Fruit fly (Drosophila melanogaster) whole organism, adult: ENCODE measurements around the gene Ccdc85.

Experiments
- CG11617 ChIP-seq: fragments of 200-800 bp; sonication (Bioruptor generic); optimal IDR thresholded peaks from 2 replicates; lab custom pipeline; 2017; ENCODE audit warnings: mild to moderate bottlenecking, missing biosample characterization, missing genetic modification reagents, missing genetic modification characterization
- CG12768 ChIP-seq: fragments of 200-800 bp; sonication (Bioruptor generic); optimal IDR thresholded peaks from 2 replicates; lab custom pipeline; 2017; ENCODE audit warnings: missing biosample characterization, missing genetic modification characterization, mild to moderate bottlenecking, moderate library complexity, missing genetic modification reagents
- CG14711 ChIP-seq: fragments of 200-800 bp; sonication (Bioruptor generic); optimal IDR thresholded peaks from 2 replicates; lab custom pipeline; 2018; ENCODE audit warnings: missing biosample characterization, mild to moderate bottlenecking, missing genetic modification characterization, moderate library complexity
- CG1620 ChIP-seq: fragments of 200-800 bp; sonication (Bioruptor generic); optimal IDR thresholded peaks from 2 replicates; lab custom pipeline; 2016; ENCODE audit warnings: missing biosample characterization, missing genetic modification characterization
- CG33017 ChIP-seq: fragments of 200-800 bp; sonication (Bioruptor generic); optimal IDR thresholded peaks from 2 replicates; lab custom pipeline; 2018; ENCODE audit warnings: missing biosample characterization, mild to moderate bottlenecking, missing genetic modification characterization, moderate library complexity
- CG5204 ChIP-seq: fragments of 200-800 bp; sonication (Bioruptor generic); optimal IDR thresholded peaks from 2 replicates; lab custom pipeline; 2016; ENCODE audit warnings: missing biosample characterization, missing genetic modification characterization
- CG7045 ChIP-seq: fragments of 200-800 bp; sonication (Bioruptor generic); optimal IDR thresholded peaks from 2 replicates; lab custom pipeline; 2017; ENCODE audit warnings: missing biosample characterization, mild to moderate bottlenecking, missing genetic modification characterization
- CG7101 ChIP-seq: fragments of 200-800 bp; sonication (Bioruptor generic); optimal IDR thresholded peaks from 2 replicates; lab custom pipeline; 2018; ENCODE audit warnings: missing biosample characterization, mild to moderate bottlenecking, missing genetic modification characterization, moderate library complexity
- Clk ChIP-seq: fragments of 200-800 bp; sonication (Bioruptor generic); optimal IDR thresholded peaks from 2 replicates; lab custom pipeline; 2017; ENCODE audit warnings: missing biosample characterization, missing genetic modification characterization
- Crg-1 ChIP-seq: fragments of 200-800 bp; sonication (Bioruptor generic); optimal IDR thresholded peaks from 2 replicates; lab custom pipeline; 2016; ENCODE audit warnings: missing biosample characterization, missing genetic modification characterization
- Hr96 ChIP-seq: fragments of 200-800 bp; sonication (Bioruptor generic); optimal IDR thresholded peaks from 2 replicates; lab custom pipeline; 2016; ENCODE audit warnings: missing biosample characterization, missing genetic modification characterization
- Mnt ChIP-seq: fragments of 200-800 bp; sonication (Bioruptor generic); optimal IDR thresholded peaks from 2 replicates; lab custom pipeline; 2016; ENCODE audit warnings: missing biosample characterization, mild to moderate bottlenecking, missing genetic modification characterization
- bab1 ChIP-seq: fragments of 200-800 bp; sonication (Bioruptor generic); optimal IDR thresholded peaks from 3 replicates; lab custom pipeline; 2019; ENCODE audit warnings: missing biosample characterization, mild to moderate bottlenecking, missing genetic modification characterization, moderate library complexity
- cic ChIP-seq: fragments of 200-800 bp; sonication (Bioruptor generic); optimal IDR thresholded peaks from 2 replicates; lab custom pipeline; 2017; ENCODE audit warnings: missing biosample characterization, mild to moderate bottlenecking, missing genetic modification characterization, moderate library complexity
- cnc ChIP-seq, 2 experiments: fragments of >200 bp; optimal IDR thresholded peaks; 2 replicates each; lab custom pipeline; 2017
- kay ChIP-seq: fragments of 200-800 bp; sonication (Bioruptor generic); peaks from one replicate; lab custom pipeline; 2016; ENCODE audit warnings: missing biosample characterization, missing genetic modification characterization, borderline replicate concordance
- ovo ChIP-seq: fragments of 200-800 bp; sonication (Bioruptor generic); optimal IDR thresholded peaks from 2 replicates; lab custom pipeline; 2016; ENCODE audit warnings: missing biosample characterization, missing genetic modification characterization
- pad ChIP-seq: fragments of 200-800 bp; sonication (Bioruptor generic); optimal IDR thresholded peaks from 3 replicates; lab custom pipeline; 2017; ENCODE audit warnings: missing biosample characterization, missing genetic modification characterization, mild to moderate bottlenecking, moderate library complexity, missing genetic modification reagents
- tj ChIP-seq: fragments of 200-800 bp; sonication (Bioruptor generic); optimal IDR thresholded peaks from 3 replicates; lab custom pipeline; 2017; ENCODE audit warnings: missing biosample characterization, mild to moderate bottlenecking, missing genetic modification characterization, moderate library complexity
- toe ChIP-seq: fragments of 200-800 bp; sonication (Bioruptor generic); optimal IDR thresholded peaks from 2 replicates; lab custom pipeline; 2016; ENCODE audit warnings: missing biosample characterization, missing genetic modification characterization

The Ccdc85 gene

dm6 chr2L:2979091-2979490, 20.0 kb upstream of the Ccdc85 start, which contains the start of gene CG9643:
TSS of gene CG9643 (minus strand) at chr2L:2979288.
- no peak for TF ChIP-seq CG7045 (GFP tag; lab: Kevin White, UChicago)
- TF ChIP-seq ovo = no peak
- no peak for TF ChIP-seq Clk
- no peak for TF ChIP-seq pad (GFP tag; lab: Kevin White, UChicago)
- TF ChIP-seq toe (GFP tag; lab: Kevin White, UChicago) = no peak
- no peak for TF ChIP-seq CG33017
- TF ChIP-seq tj (GFP tag; lab: Kevin White, UChicago) = no peak
- TF ChIP-seq cnc (optimal IDR thresholded peaks at IDR 0.05; lab: Kevin White, UChicago) = no peak
- TF ChIP-seq CG12768 (GFP tag; lab: Kevin White, UChicago) = no peak
- TF ChIP-seq Mnt (GFP tag; lab: Kevin White, UChicago) = peak; percentile 92
- no peak for TF ChIP-seq kay
- no peak for TF ChIP-seq CG11617 (GFP tag; lab: Kevin White, UChicago)
- TF ChIP-seq bab1 (GFP tag; lab: Kevin White, UChicago) = peak; percentile 7
- TF ChIP-seq CG1620 (GFP tag; lab: Kevin White, UChicago) = no peak
- no peak for TF ChIP-seq cic
- TF ChIP-seq CG5204 (GFP tag; lab: Kevin White, UChicago) = no peak
- TF ChIP-seq Hr96 (GFP tag; lab: Kevin White, UChicago) = no peak
- TF ChIP-seq CG14711 (tag; lab: Kevin White, UChicago) = peak; percentile 8
- TF ChIP-seq CG7101 (tag; lab: Kevin White, UChicago) = no peak
- no peak for TF ChIP-seq Crg-1 (GFP tag; lab: Kevin White, UChicago)

DNA sequence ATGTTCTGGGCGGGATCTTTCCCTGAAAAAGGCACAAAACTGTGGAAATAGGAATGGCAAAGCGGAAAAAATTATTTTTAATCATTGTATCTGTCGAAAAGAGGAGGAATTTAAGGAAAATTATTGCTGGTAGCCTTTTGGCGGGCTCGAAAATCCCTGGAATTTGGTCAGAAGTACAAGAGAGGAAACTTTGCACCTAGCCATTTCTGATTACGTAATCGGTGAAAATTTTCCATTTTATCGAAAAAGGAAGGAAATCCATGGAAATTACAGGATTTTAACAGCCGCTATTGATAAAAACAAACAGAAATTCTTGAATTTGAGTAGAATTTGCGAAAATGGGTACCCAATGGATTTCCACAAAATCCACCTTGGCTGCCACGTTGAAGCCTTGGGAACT, 12.3 kb upstream of the Ccdc85 start:
- no peak for TF ChIP-seq kay
- TF ChIP-seq CG7101 (tag; lab: Kevin White, UChicago) = no peak
- TF ChIP-seq tj (GFP tag; lab: Kevin White, UChicago) = no peak

DNA sequence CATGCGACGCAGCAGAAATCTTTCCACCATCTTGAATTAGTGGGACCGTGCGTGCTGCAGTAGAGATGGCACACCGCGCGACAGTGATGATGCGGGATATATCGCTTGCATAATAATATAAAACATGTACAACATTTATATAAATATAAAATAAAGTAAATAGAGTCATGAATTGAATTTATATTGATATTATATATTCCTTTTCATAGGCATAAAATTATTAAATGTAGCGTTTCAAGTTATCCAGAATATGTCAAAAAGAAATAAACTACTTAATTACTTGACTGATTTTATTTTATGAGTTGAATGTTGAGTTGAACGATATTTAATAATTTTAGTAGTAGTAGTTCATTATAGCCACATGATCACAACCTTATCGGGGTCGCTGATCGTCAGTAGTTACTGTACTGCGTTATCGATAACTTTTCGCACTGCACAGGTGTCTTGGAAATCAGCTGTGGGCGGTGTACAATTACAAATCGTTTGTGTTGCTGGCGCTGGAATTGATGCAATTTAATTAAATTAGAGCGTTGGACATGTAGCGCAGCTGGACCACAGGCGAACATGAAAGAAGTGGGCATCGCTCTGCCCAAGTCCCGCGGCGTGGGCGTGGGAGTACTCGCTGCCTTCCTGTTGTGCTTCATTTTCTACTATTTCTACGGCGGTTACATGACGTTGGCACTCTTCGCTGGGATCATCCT, 11.3 kb upstream of the Ccdc85 start, which contains the start of the genes Chd1 and Bem46:
Gene Chd1, minus strand, starts transcription at position 43 of the 701 bp plus-strand sequence.
Gene Bem46, plus strand, starts transcription at position 436 of the 701 bp plus-strand sequence.
- TF ChIP-seq toe (GFP tag; lab: Kevin White, UChicago) = no peak
- TF ChIP-seq tj (GFP tag; lab: Kevin White, UChicago) = peak; percentile 80
- peak; percentile 65 for TF ChIP-seq bab1 (GFP tag; lab: Kevin White, UChicago)
- no peak for TF ChIP-seq Hr96 (GFP tag; lab: Kevin White, UChicago)
- TF ChIP-seq CG7045 (GFP tag; lab: Kevin White, UChicago) = peak; percentile 85
- TF ChIP-seq Mnt (GFP tag; lab: Kevin White, UChicago) = peak; percentile 82
- TF ChIP-seq Crg-1 (GFP tag; lab: Kevin White, UChicago) = peak; percentile 79
- TF ChIP-seq ovo = peak; percentile 77
- peak; percentile 73 for TF ChIP-seq pad (GFP tag; lab: Kevin White, UChicago)
- TF ChIP-seq CG7101 (tag; lab: Kevin White, UChicago) = peak; percentile 90
- peak; percentile 77 for TF ChIP-seq Clk
- peak; percentile 87 for TF ChIP-seq CG12768 (GFP tag; lab: Kevin White, UChicago)
- peak; percentile 82 for TF ChIP-seq CG33017
- peak; percentile 56 for TF ChIP-seq cic
- no peak for TF ChIP-seq CG5204 (GFP tag; lab: Kevin White, UChicago)
- peak; percentile 92 for TF ChIP-seq CG11617 (GFP tag; lab: Kevin White, UChicago)
- TF ChIP-seq CG1620 (GFP tag; lab: Kevin White, UChicago) = peak; percentile 81
- TF ChIP-seq cnc (optimal IDR thresholded peaks at IDR 0.05; lab: Kevin White, UChicago) = no peak
- TF ChIP-seq kay = no peak
- peak; percentile 80 for TF ChIP-seq CG14711 (tag; lab: Kevin White, UChicago)

- TF ChIP-seq CG11617 (GFP tag; lab: Kevin White, UChicago) (no peak), bab1 (GFP tag; lab: Kevin White, UChicago) (peak; percentile 42)
These were observed 6.4 kb upstream of the Ccdc85 start, which contains the start of the genes okr and CG3558 for dm6 chr2L:2992664-2993174. TSS of gene okr (minus strand) at chr2L:2992759. TSS of gene CG3558 (plus strand) at chr2L:2992870.

- TF ChIP-seq bab1 (GFP tag; lab: Kevin White, UChicago) (no peak), CG12768 (GFP tag; lab: Kevin White, UChicago) (peak; percentile 58), Mnt (GFP tag; lab: Kevin White, UChicago) (peak; percentile 25)
These were observed 5.8 kb upstream of the Ccdc85 start for dm6 chr2L:2993236-2993635.

DNA sequence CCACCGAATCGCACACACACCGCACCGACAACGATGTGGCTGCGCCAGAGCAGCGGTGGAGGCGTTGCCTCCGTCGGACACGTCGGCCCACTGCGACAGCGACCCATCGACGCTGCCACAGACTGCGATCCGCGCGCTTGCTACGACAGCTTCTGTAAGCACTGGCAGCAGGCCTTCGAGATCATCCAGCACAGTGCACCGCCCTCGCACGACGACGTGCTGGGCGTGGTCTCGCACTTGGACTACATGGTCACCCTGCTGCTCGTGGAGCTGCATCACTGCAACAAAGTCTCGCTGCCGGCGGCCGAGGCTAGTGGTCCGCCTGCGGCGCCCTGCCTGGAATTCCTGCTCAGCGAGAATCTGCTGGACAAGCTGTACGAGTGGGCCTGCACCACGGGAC, 5.4 kb upstream of the Ccdc85 start:
- TF ChIP-seq Clk = no peak
- no peak for TF ChIP-seq Hr96 (GFP tag; lab: Kevin White, UChicago)
- TF ChIP-seq tj (GFP tag; lab: Kevin White, UChicago) = no peak
- no peak for TF ChIP-seq Crg-1 (GFP tag; lab: Kevin White, UChicago)
- TF ChIP-seq toe (GFP tag; lab: Kevin White, UChicago) = no peak
- TF ChIP-seq CG11617 (GFP tag; lab: Kevin White, UChicago) = no peak
- TF ChIP-seq pad (GFP tag; lab: Kevin White, UChicago) = no peak
- no peak for TF ChIP-seq cic
- no peak for TF ChIP-seq CG7045 (GFP tag; lab: Kevin White, UChicago)
- TF ChIP-seq bab1 (GFP tag; lab: Kevin White, UChicago) = no peak
- TF ChIP-seq CG5204 (GFP tag; lab: Kevin White, UChicago) = no peak
